Worm (Caenorhabditis elegans): ENCODE measurements around the gene F11F1.1.

ce11 chrIII:13435570-13435969 is 40.2 kb downstream of the F11F1.1 start, which contains the start of gene F45G2.8:
- no peak for TF ChIP-seq ama-1 (optimal IDR thresholded peaks at IDR 0.05)
- no peak for TF ChIP-seq tbx-37 (GFP tag; conservative IDR thresholded peaks at IDR 0.05)
